Worm (Caenorhabditis elegans) whole organism, L3 larva: ENCODE data around the gene arl-6.

ENCODE experiments used
- ZK546.5 ChIP-seq: sonication (generic microtip); optimal IDR thresholded peaks from 2 replicates; lab custom pipeline; 2017; ENCODE audit warnings: missing biosample characterization, missing genetic modification characterization
- aly-2 ChIP-seq: fragments of 150-350 bp; optimal IDR thresholded peaks from 2 replicates; lab custom pipeline; 2014; ENCODE audit warnings: missing biosample characterization, missing genetic modification characterization
- ama-1 ChIP-seq: fragments of 150-350 bp; optimal IDR thresholded peaks from 2 replicates; lab custom pipeline; 2018
- ceh-28 ChIP-seq: fragments of 150-350 bp; optimal IDR thresholded peaks from 2 replicates; lab custom pipeline; 2014; ENCODE audit warnings: missing biosample characterization, missing genetic modification reagents, missing genetic modification characterization
- ceh-82 ChIP-seq: fragments of 150-350 bp; optimal IDR thresholded peaks from 2 replicates; lab custom pipeline; 2014; ENCODE audit warnings: missing biosample characterization, missing genetic modification characterization
- ceh-9 ChIP-seq: sonication (generic microtip); optimal IDR thresholded peaks from 2 replicates; lab custom pipeline; 2018; ENCODE audit warnings: missing biosample characterization, missing genetic modification characterization
- daf-12 ChIP-seq: fragments of 150-350 bp; optimal IDR thresholded peaks from 2 replicates; lab custom pipeline; 2014; ENCODE audit warnings: missing biosample characterization, missing genetic modification reagents, missing genetic modification characterization
- egl-27 ChIP-seq: sonication (generic microtip); optimal IDR thresholded peaks from 4 replicates; lab custom pipeline; 2017; ENCODE audit warnings: missing biosample characterization, missing genetic modification reagents, missing genetic modification characterization
- egl-5 ChIP-seq: fragments of 150-350 bp; optimal IDR thresholded peaks from 2 replicates; lab custom pipeline; 2017; ENCODE audit warnings: missing biosample characterization, missing genetic modification reagents, missing genetic modification characterization, inconsistent platforms
- elt-1 ChIP-seq: fragments of 150-350 bp; optimal IDR thresholded peaks from 2 replicates; lab custom pipeline; 2014; ENCODE audit warnings: missing biosample characterization, missing genetic modification characterization
- elt-3 ChIP-seq, 3 experiments: fragments of 150-350 bp in 1 of 3; sonication (generic microtip) in 2 of 3; optimal IDR thresholded peaks; 2 replicates in 2 of 3; 4 replicates in 1 of 3; lab custom pipeline; 2014 to 2017; ENCODE audit warnings: missing biosample characterization in 3 of 3, missing genetic modification characterization in 3 of 3
- eor-1 ChIP-seq, 2 experiments: fragments of 150-350 bp; optimal IDR thresholded peaks; 2 replicates each; lab custom pipeline; 2014 to 2018; ENCODE audit warnings: missing biosample characterization in 2 of 2, missing genetic modification characterization in 2 of 2
- fkh-10 ChIP-seq: sonication (generic microtip); optimal IDR thresholded peaks from 2 replicates; lab custom pipeline; 2017; ENCODE audit warnings: missing biosample characterization, missing genetic modification reagents, missing genetic modification characterization
- fkh-2 ChIP-seq: fragments of 150-350 bp; optimal IDR thresholded peaks from 2 replicates; lab custom pipeline; 2014; ENCODE audit warnings: missing biosample characterization, missing genetic modification reagents, missing genetic modification characterization
- hmg-11 ChIP-seq: sonication (generic microtip); optimal IDR thresholded peaks from 2 replicates; lab custom pipeline; 2016; ENCODE audit warnings: missing genetic modification characterization, missing compliant biosample characterization
- jun-1 ChIP-seq: fragments of 150-350 bp; optimal IDR thresholded peaks from 2 replicates; lab custom pipeline; 2014; ENCODE audit warnings: missing biosample characterization, missing genetic modification reagents, missing genetic modification characterization
- lin-15B ChIP-seq: fragments of 150-350 bp; optimal IDR thresholded peaks from 2 replicates; lab custom pipeline; 2014; ENCODE audit warnings: missing biosample characterization, missing genetic modification characterization
- lsy-12 ChIP-seq: sonication (generic microtip); optimal IDR thresholded peaks from 2 replicates; lab custom pipeline; 2016; ENCODE audit warnings: mild to moderate bottlenecking, missing genetic modification characterization, missing compliant biosample characterization
- mdl-1 ChIP-seq: fragments of 150-350 bp; optimal IDR thresholded peaks from 2 replicates; lab custom pipeline; 2014; ENCODE audit warnings: missing biosample characterization, missing genetic modification characterization
- mml-1 ChIP-seq: fragments of 150-350 bp; sonication (generic microtip); optimal IDR thresholded peaks from 3 replicates; lab custom pipeline; 2014; ENCODE audit warnings: missing biosample characterization, missing genetic modification characterization
- nhr-11 ChIP-seq: fragments of 150-350 bp; optimal IDR thresholded peaks from 2 replicates; lab custom pipeline; 2014; ENCODE audit warnings: missing biosample characterization, missing genetic modification characterization
- nhr-12 ChIP-seq: fragments of 150-350 bp; optimal IDR thresholded peaks from 2 replicates; lab custom pipeline; 2014; ENCODE audit warnings: missing biosample characterization, missing genetic modification characterization
- nhr-23 ChIP-seq: fragments of 150-350 bp; optimal IDR thresholded peaks from 2 replicates; lab custom pipeline; 2014; ENCODE audit warnings: missing biosample characterization, missing genetic modification reagents, missing genetic modification characterization
- nhr-237 ChIP-seq: fragments of 150-350 bp; optimal IDR thresholded peaks from 2 replicates; lab custom pipeline; 2014; ENCODE audit warnings: missing biosample characterization, missing genetic modification characterization
- nhr-28 ChIP-seq: fragments of 150-350 bp; optimal IDR thresholded peaks from 2 replicates; lab custom pipeline; 2014; ENCODE audit warnings: missing biosample characterization, missing genetic modification characterization
- nhr-43 ChIP-seq: sonication (generic microtip); optimal IDR thresholded peaks from 2 replicates; lab custom pipeline; 2016; ENCODE audit warnings: mild to moderate bottlenecking, missing genetic modification characterization, missing compliant biosample characterization; ENCODE audit not compliant: poor library complexity, severe bottlenecking
- nhr-67 ChIP-seq: fragments of 150-350 bp; optimal IDR thresholded peaks from 2 replicates; lab custom pipeline; 2014; ENCODE audit warnings: missing biosample characterization, missing genetic modification characterization
- nhr-76 ChIP-seq: fragments of 150-350 bp; sonication (generic microtip); optimal IDR thresholded peaks from 5 replicates; lab custom pipeline; 2014; ENCODE audit warnings: missing biosample characterization, missing genetic modification characterization
- pha-4 ChIP-seq: fragments of 150-350 bp; optimal IDR thresholded peaks from 2 replicates; lab custom pipeline; 2014; ENCODE audit warnings: missing biosample characterization, missing genetic modification reagents, missing genetic modification characterization
- sea-2 ChIP-seq: fragments of 150-350 bp; sonication (generic microtip); optimal IDR thresholded peaks from 4 replicates; lab custom pipeline; 2014; ENCODE audit warnings: missing biosample characterization, missing genetic modification reagents, missing genetic modification characterization
- skn-1 ChIP-seq: fragments of 150-350 bp; optimal IDR thresholded peaks from 2 replicates; lab custom pipeline; 2014; ENCODE audit warnings: missing biosample characterization, missing genetic modification characterization
- snpc-4 ChIP-seq: fragments of 150-350 bp; optimal IDR thresholded peaks from 2 replicates; lab custom pipeline; 2014; ENCODE audit warnings: missing biosample characterization, missing genetic modification characterization
- tbx-2 ChIP-seq: sonication (generic microtip); optimal IDR thresholded peaks from 2 replicates; lab custom pipeline; 2016; ENCODE audit warnings: mild to moderate bottlenecking, missing genetic modification characterization, missing compliant biosample characterization
- zag-1 ChIP-seq: fragments of 150-350 bp; optimal IDR thresholded peaks from 2 replicates; lab custom pipeline; 2014; ENCODE audit warnings: missing biosample characterization, missing genetic modification characterization
- ztf-4 ChIP-seq: fragments of 150-350 bp; optimal IDR thresholded peaks from 2 replicates; lab custom pipeline; 2014; ENCODE audit warnings: missing biosample characterization, missing genetic modification characterization

The arl-6 gene

ce11 chrIII:4830207-4830606 is 15.6 kb upstream of the arl-6 start, which contains the start of gene nspd-9:
nspd-9 (minus strand) TSS chrIII:4830307.
- TF ChIP-seq skn-1 (no peak), elt-1 (tag; lab: Kevin White, UChicago) (no peak), hmg-11 (no peak), ama-1 (lab: Kevin White, UChicago) (no peak), ceh-28 (tag; lab: Kevin White, UChicago) (no peak), egl-5 (no peak), nhr-43 (no peak), nhr-76 (tag; lab: Kevin White, UChicago) (no peak), fkh-10 (no peak), jun-1 (tag; lab: Kevin White, UChicago) (no peak), snpc-4 (tag; lab: Kevin White, UChicago) (no peak), sea-2 (GFP tag; lab: Kevin White, UChicago) (no peak), daf-12 (tag; lab: Kevin White, UChicago) (no peak), ceh-9 (no peak)
- TF ChIP-seq, all 47 proteins: peak for 0

ce11 chrIII:4829440-4829839 is 14.8 kb upstream of the arl-6 start, which contains the start of gene F26A1.9:
F26A1.9 (minus strand) TSS chrIII:4829540.
- TF ChIP-seq lin-15B (tag; lab: Kevin White, UChicago) (no peak), skn-1 (no peak), tbx-2 (no peak), elt-3 (tag; optimal IDR thresholded peaks at IDR 0.05; lab: Kevin White, UChicago) (no peak), eor-1 (tag; optimal IDR thresholded peaks at IDR 0.05; lab: Kevin White, UChicago) (no peak), jun-1 (tag; lab: Kevin White, UChicago) (no peak), nhr-28 (tag; lab: Kevin White, UChicago) (no peak), ceh-9 (no peak), fkh-2 (tag; lab: Kevin White, UChicago) (no peak), nhr-23 (no peak), pha-4 (tag; lab: Kevin White, UChicago) (no peak), nhr-237 (tag; lab: Kevin White, UChicago) (no peak), mdl-1 (no peak), nhr-11 (tag; lab: Kevin White, UChicago) (no peak), aly-2 (tag; lab: Kevin White, UChicago) (no peak), lsy-12 (tag; lab: Kevin White, UChicago) (no peak), egl-27 (tag; lab: Kevin White, UChicago) (no peak)

- TF ChIP-seq nhr-11 (tag; lab: Kevin White, UChicago) (no peak), ztf-4 (tag; lab: Kevin White, UChicago) (no peak), ama-1 (lab: Kevin White, UChicago) (no peak), ZK546.5 (tag; lab: Kevin White, UChicago) (no peak), nhr-67 (tag; lab: Kevin White, UChicago) (no peak)
Measured at ce11 chrIII:4826606-4827005, 12.0 kb upstream of the arl-6 start, which contains the start of gene F26A1.3. F26A1.3 (plus strand) TSS chrIII:4826906.

- TF ChIP-seq lin-15B (tag; lab: Kevin White, UChicago) (no peak), tbx-2 (no peak), jun-1 (tag; lab: Kevin White, UChicago) (no peak), eor-1 (tag; optimal IDR thresholded peaks at IDR 0.05; lab: Kevin White, UChicago) (no peak), fkh-10 (no peak), elt-3 (tag; optimal IDR thresholded peaks at IDR 0.05; lab: Kevin White, UChicago) (no peak), aly-2 (tag; lab: Kevin White, UChicago) (no peak), pha-4 (tag; lab: Kevin White, UChicago) (no peak), mdl-1 (no peak), elt-1 (tag; lab: Kevin White, UChicago) (no peak), ceh-82 (tag; lab: Kevin White, UChicago) (no peak), zag-1 (tag; lab: Kevin White, UChicago) (no peak), ceh-28 (tag; lab: Kevin White, UChicago) (no peak), nhr-237 (tag; lab: Kevin White, UChicago) (no peak), egl-27 (tag; lab: Kevin White, UChicago) (no peak), nhr-11 (tag; lab: Kevin White, UChicago) (no peak), mml-1 (tag; lab: Kevin White, UChicago) (no peak), lsy-12 (tag; lab: Kevin White, UChicago) (no peak), ceh-9 (no peak), nhr-12 (tag; lab: Kevin White, UChicago) (no peak)
- TF ChIP-seq, all 47 proteins: peak for 0
Measured at ce11 chrIII:4822140-4822539, 7.5 kb upstream of the arl-6 start, which contains the start of gene F26A1.8. F26A1.8 (minus strand) TSS chrIII:4822240.
